In the genomic region with DNA sequence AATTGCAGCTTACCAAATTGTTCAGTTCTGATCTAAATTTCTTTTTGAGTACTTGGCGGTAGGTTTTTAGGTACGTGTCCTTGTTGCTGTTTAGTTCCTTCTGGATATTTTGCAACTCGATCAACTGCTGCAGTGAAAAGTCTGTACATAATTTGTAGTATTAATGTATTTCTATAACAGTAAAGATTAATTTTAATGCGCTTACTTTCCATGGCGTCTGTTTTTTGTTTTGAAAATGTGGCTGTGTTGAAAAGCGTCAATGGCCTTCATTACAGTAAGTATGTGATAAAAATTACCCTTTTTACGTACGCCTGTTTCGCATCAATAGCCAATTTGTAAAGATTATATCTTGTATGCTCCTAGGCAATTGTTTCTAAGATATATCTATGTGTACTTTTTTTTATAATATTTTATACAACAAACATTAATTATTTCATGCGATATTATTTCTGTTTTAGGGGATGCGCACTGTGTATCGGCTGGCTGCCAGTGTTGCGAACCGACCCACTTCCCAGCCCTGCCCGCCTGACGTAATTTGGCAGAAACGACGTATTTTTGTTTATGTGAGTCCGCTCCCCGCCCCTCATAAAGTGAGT, we compare ENCODE assay signal across 1 fruit fly cellular context.
A peak's percentile ranks its signal among the peaks of the same experiment; 100 is the strongest.
TF ChIP-seq lines count a peak whose summit lies in the region.

A gene (minus strand): TSS at position 236 of the 596 bp plus-strand sequence.
A gene (plus strand): TSS at position 489 of the 596 bp plus-strand sequence.

TF ChIP-seq in whole organism, embryonic, 481 proteins besides CTCF, POLR2A, EP300 and RAD21 (continued from another document):
- TF ChIP-seq H15 (GFP tag; IDR thresholded peaks at IDR 0.05; lab: Robert Waterston, UW) (peak; percentile 97), CG32767 (GFP tag; IDR thresholded peaks at IDR 0.05; lab: Robert Waterston, UW) (peak; percentile 97), fd102C (GFP tag; optimal IDR thresholded peaks at IDR 0.05; lab: Kevin White, UChicago) (peak; percentile 72), zf30C (GFP tag; optimal IDR thresholded peaks at IDR 0.05; lab: Kevin White, UChicago) (no peak), CG11456 (GFP tag; IDR thresholded peaks at IDR 0.05; lab: Robert Waterston, UW) (peak; percentile 97), CG1603 (tag; optimal IDR thresholded peaks at IDR 0.05; lab: Kevin White, UChicago) (peak; percentile 57), cad (GFP tag; optimal IDR thresholded peaks at IDR 0.05; lab: Kevin White, UChicago) (no peak), CG42726 (GFP tag; IDR thresholded peaks at IDR 0.05; lab: Robert Waterston, UW; ENCODE audit: partially characterized antibody) (0 out of 2 replicates have a peak, but pooled peaks have one; percentile 27), CG15479 (GFP tag; optimal IDR thresholded peaks at IDR 0.05; lab: Kevin White, UChicago) (no peak), Myb (GFP tag; optimal IDR thresholded peaks at IDR 0.05; lab: Kevin White, UChicago) (peak; percentile 59), Lim3 (GFP tag; IDR thresholded peaks at IDR 0.05; lab: Robert Waterston, UW) (peak; percentile 96), danr (GFP tag; IDR thresholded peaks at IDR 0.05; lab: Robert Waterston, UW) (peak; percentile 95), scrt (GFP tag; optimal IDR thresholded peaks at IDR 0.05; lab: Kevin White, UChicago) (peak; percentile 88), slbo (GFP tag; IDR thresholded peaks at IDR 0.05; lab: Robert Waterston, UW) (peak; percentile 99), so (GFP tag; IDR thresholded peaks at IDR 0.05; lab: Robert Waterston, UW) (peak; percentile 95), hth (optimal IDR thresholded peaks at IDR 0.05; lab: Kevin White, UChicago) (no peak), CG13894 (tag; optimal IDR thresholded peaks at IDR 0.05; lab: Kevin White, UChicago) (peak; percentile 89), gce (GFP tag; IDR thresholded peaks at IDR 0.05; lab: Robert Waterston, UW) (peak; percentile 94), chm (GFP tag; IDR thresholded peaks at IDR 0.05; lab: Robert Waterston, UW) (peak; percentile 98)
